Fruit fly (Drosophila melanogaster) whole organism, prepupa: ENCODE measurements around the gene CG13005.

Experiments used
- CG10631 ChIP-seq: fragments of 200-800 bp; sonication (Bioruptor generic); optimal IDR thresholded peaks from 2 replicates; lab custom pipeline; 2016; ENCODE audit warnings: missing biosample characterization, missing genetic modification characterization
- CG10669 ChIP-seq: fragments of 200-800 bp; sonication (Bioruptor generic); optimal IDR thresholded peaks from 3 replicates; lab custom pipeline; 2018; ENCODE audit warnings: missing biosample characterization, mild to moderate bottlenecking, missing genetic modification characterization, moderate library complexity
- CG11294 ChIP-seq: fragments of 200-800 bp; sonication (Bioruptor generic); IDR thresholded peaks from 2 replicates; pipeline ENCODE4 v1.3.6; 2022; ENCODE audit warnings: missing biosample characterization, missing genetic modification characterization
- CG11762 ChIP-seq: fragments of 200-800 bp; sonication (Bioruptor generic); optimal IDR thresholded peaks from 3 replicates; lab custom pipeline; 2016; ENCODE audit warnings: missing biosample characterization, missing genetic modification characterization; ENCODE audit not compliant: insufficient read depth
- CG15336 ChIP-seq: fragments of 200-800 bp; sonication (Bioruptor generic); IDR thresholded peaks from 2 replicates; pipeline ENCODE4 v1.3.6; 2022; ENCODE audit warnings: missing biosample characterization, missing genetic modification characterization
- CG1621 ChIP-seq: fragments of 200-800 bp; sonication (Bioruptor generic); optimal IDR thresholded peaks from 3 replicates; lab custom pipeline; 2018; ENCODE audit warnings: missing biosample characterization, mild to moderate bottlenecking, missing genetic modification characterization
- CG16779 ChIP-seq: fragments of 200-800 bp; sonication (Bioruptor generic); optimal IDR thresholded peaks from 3 replicates; lab custom pipeline; 2017; ENCODE audit warnings: missing biosample characterization, mild to moderate bottlenecking, missing genetic modification characterization
- CG31627 ChIP-seq: fragments of 200-800 bp; sonication (Bioruptor generic); optimal IDR thresholded peaks from 3 replicates; lab custom pipeline; 2016; ENCODE audit warnings: missing biosample characterization, missing genetic modification characterization
- CG32006 ChIP-seq: fragments of 200-800 bp; sonication (Bioruptor generic); optimal IDR thresholded peaks from 3 replicates; lab custom pipeline; 2017; ENCODE audit warnings: missing biosample characterization, mild to moderate bottlenecking, missing genetic modification characterization
- CG3919 ChIP-seq: fragments of 200-800 bp; sonication (Bioruptor generic); optimal IDR thresholded peaks from 3 replicates; lab custom pipeline; 2016; ENCODE audit warnings: missing biosample characterization, missing genetic modification characterization
- CG4318 ChIP-seq: fragments of 200-800 bp; sonication (Bioruptor generic); optimal IDR thresholded peaks from 3 replicates; lab custom pipeline; 2017; ENCODE audit warnings: missing biosample characterization, mild to moderate bottlenecking, missing genetic modification characterization
- CG6163 ChIP-seq: fragments of 200-800 bp; sonication (Bioruptor generic); IDR thresholded peaks from 3 replicates; pipeline ENCODE4 v1.3.6; 2022; ENCODE audit warnings: missing biosample characterization, missing genetic modification characterization
- CG6276 ChIP-seq: fragments of 200-800 bp; sonication (Bioruptor generic); optimal IDR thresholded peaks from 2 replicates; lab custom pipeline; 2017; ENCODE audit warnings: missing biosample characterization, mild to moderate bottlenecking, missing genetic modification characterization
- CG6792 ChIP-seq: fragments of 200-800 bp; sonication (Bioruptor generic); optimal IDR thresholded peaks from 3 replicates; lab custom pipeline; 2016; ENCODE audit warnings: missing biosample characterization, missing genetic modification characterization
- CG6808 ChIP-seq: fragments of 200-800 bp; sonication (Bioruptor generic); optimal IDR thresholded peaks from 3 replicates; lab custom pipeline; 2017; ENCODE audit warnings: missing biosample characterization, missing genetic modification characterization, mild to moderate bottlenecking, moderate library complexity, missing genetic modification reagents
- CG6854 ChIP-seq: fragments of 200-800 bp; sonication (Bioruptor generic); optimal IDR thresholded peaks from 2 replicates; lab custom pipeline; 2017; ENCODE audit warnings: missing biosample characterization, mild to moderate bottlenecking, missing genetic modification characterization
- CG7368 ChIP-seq: fragments of 200-800 bp; sonication (Bioruptor generic); optimal IDR thresholded peaks from 3 replicates; lab custom pipeline; 2016; ENCODE audit warnings: missing biosample characterization, missing genetic modification characterization
- CG8119 ChIP-seq: fragments of 200-800 bp; sonication (Bioruptor generic); IDR thresholded peaks from 3 replicates; pipeline ENCODE4 v1.3.6; 2022; ENCODE audit warnings: missing biosample characterization, missing genetic modification characterization
- CG8319 ChIP-seq: fragments of 200-800 bp; sonication (Bioruptor generic); optimal IDR thresholded peaks from 3 replicates; lab custom pipeline; 2016; ENCODE audit warnings: missing biosample characterization, missing genetic modification characterization
- CG8632 ChIP-seq: fragments of 200-800 bp; sonication (Bioruptor generic); optimal IDR thresholded peaks from 3 replicates; lab custom pipeline; 2016; ENCODE audit warnings: missing biosample characterization, missing genetic modification characterization
- Eip75B ChIP-seq: fragments of 200-800 bp; sonication (Bioruptor generic); optimal IDR thresholded peaks from 3 replicates; lab custom pipeline; 2016; ENCODE audit warnings: missing biosample characterization, missing genetic modification characterization
- Eip78C ChIP-seq: fragments of 200-800 bp; sonication (Bioruptor generic); peaks from one replicate; lab custom pipeline; 2016; ENCODE audit warnings: missing biosample characterization, missing genetic modification characterization
- Ets21C ChIP-seq: fragments of 200-800 bp; sonication (Bioruptor generic); optimal IDR thresholded peaks from 3 replicates; lab custom pipeline; 2016; ENCODE audit warnings: missing biosample characterization, missing genetic modification characterization
- Ets96B ChIP-seq: fragments of 200-800 bp; optimal IDR thresholded peaks from 2 replicates; lab custom pipeline; 2019; ENCODE audit warnings: missing biosample characterization, mild to moderate bottlenecking, missing genetic modification characterization, moderate library complexity
- Gug ChIP-seq: fragments of 200-800 bp; sonication (Bioruptor generic); IDR thresholded peaks from 2 replicates; pipeline ENCODE4 v1.3.6; 2022; ENCODE audit warnings: missing biosample characterization, missing genetic modification characterization
- Hr38 ChIP-seq: sonication (Bioruptor generic); optimal IDR thresholded peaks from 2 replicates; lab custom pipeline; 2016; ENCODE audit warnings: missing biosample characterization, missing genetic modification characterization
- Hr39 ChIP-seq: fragments of 200-800 bp; sonication (Bioruptor generic); optimal IDR thresholded peaks from 2 replicates; lab custom pipeline; 2016; ENCODE audit warnings: missing biosample characterization, missing genetic modification characterization
- Hr4 ChIP-seq: fragments of 200-800 bp; sonication (Bioruptor generic); optimal IDR thresholded peaks from 3 replicates; lab custom pipeline; 2016; ENCODE audit warnings: missing biosample characterization, missing genetic modification characterization
- Lpt ChIP-seq: fragments of 200-800 bp; sonication (Bioruptor generic); optimal IDR thresholded peaks from 3 replicates; lab custom pipeline; 2016; ENCODE audit warnings: missing biosample characterization, missing genetic modification characterization
- Met ChIP-seq: fragments of 200-800 bp; sonication (Bioruptor generic); optimal IDR thresholded peaks from 3 replicates; lab custom pipeline; 2016; ENCODE audit warnings: missing biosample characterization, missing genetic modification characterization
- OdsH ChIP-seq: fragments of 200-800 bp; sonication (Bioruptor generic); optimal IDR thresholded peaks from 3 replicates; lab custom pipeline; 2016; ENCODE audit warnings: missing biosample characterization, missing genetic modification characterization
- Smox ChIP-seq: fragments of 200-800 bp; sonication (Bioruptor generic); optimal IDR thresholded peaks from 3 replicates; lab custom pipeline; 2016; ENCODE audit warnings: missing biosample characterization, missing genetic modification characterization
- Sox14 ChIP-seq: fragments of 200-800 bp; sonication (Bioruptor generic); optimal IDR thresholded peaks from 3 replicates; lab custom pipeline; 2016; ENCODE audit warnings: missing biosample characterization, missing genetic modification characterization
- Sox15 ChIP-seq: fragments of 200-800 bp; sonication (Bioruptor generic); optimal IDR thresholded peaks from 3 replicates; lab custom pipeline; 2016; ENCODE audit warnings: missing biosample characterization, missing genetic modification characterization
- achi ChIP-seq: fragments of 200-800 bp; sonication (Bioruptor generic); optimal IDR thresholded peaks from 3 replicates; lab custom pipeline; 2016; ENCODE audit warnings: missing biosample characterization, missing genetic modification characterization
- acj6 ChIP-seq: fragments of 200-800 bp; sonication (Bioruptor generic); optimal IDR thresholded peaks from 3 replicates; lab custom pipeline; 2016; ENCODE audit warnings: missing biosample characterization, missing genetic modification characterization
- cyc ChIP-seq: fragments of 200-800 bp; sonication (Bioruptor generic); optimal IDR thresholded peaks from 3 replicates; lab custom pipeline; 2016; ENCODE audit warnings: missing biosample characterization, missing genetic modification characterization
- dac ChIP-seq: fragments of 200-800 bp; sonication (Bioruptor generic); optimal IDR thresholded peaks from 2 replicates; lab custom pipeline; 2017; ENCODE audit warnings: missing biosample characterization, mild to moderate bottlenecking, missing genetic modification characterization
- dsx ChIP-seq: fragments of 200-800 bp; optimal IDR thresholded peaks from 3 replicates; lab custom pipeline; 2019; ENCODE audit warnings: missing biosample characterization, mild to moderate bottlenecking, missing genetic modification characterization, moderate library complexity; ENCODE audit not compliant: poor library complexity, severe bottlenecking
- eg ChIP-seq: fragments of 200-800 bp; sonication (Bioruptor generic); IDR thresholded peaks from 3 replicates; pipeline ENCODE4 v1.3.6; 2022; ENCODE audit warnings: missing biosample characterization, missing genetic modification characterization
- esn ChIP-seq: fragments of 200-800 bp; sonication (Bioruptor generic); optimal IDR thresholded peaks from 2 replicates; lab custom pipeline; 2016; ENCODE audit warnings: missing biosample characterization, mild to moderate bottlenecking, missing genetic modification characterization, moderate library complexity
- fd59A ChIP-seq: fragments of 200-800 bp; sonication (Bioruptor generic); optimal IDR thresholded peaks from 2 replicates; lab custom pipeline; 2017; ENCODE audit warnings: missing biosample characterization, mild to moderate bottlenecking, missing genetic modification characterization, missing genetic modification reagents
- fkh ChIP-seq: fragments of 200-800 bp; sonication (Bioruptor generic); optimal IDR thresholded peaks from 3 replicates; lab custom pipeline; 2017; ENCODE audit warnings: missing biosample characterization, mild to moderate bottlenecking, missing genetic modification characterization, moderate library complexity
- lz ChIP-seq: fragments of 200-800 bp; sonication (Bioruptor generic); optimal IDR thresholded peaks from 3 replicates; lab custom pipeline; 2016; ENCODE audit warnings: missing biosample characterization, missing genetic modification characterization
- pdm3 ChIP-seq: fragments of 200-800 bp; sonication (Bioruptor generic); optimal IDR thresholded peaks from 3 replicates; lab custom pipeline; 2016; ENCODE audit warnings: missing biosample characterization, missing genetic modification characterization
- salr ChIP-seq, 2 experiments: fragments of 200-800 bp; sonication (Bioruptor generic); optimal IDR thresholded peaks; 3 replicates each; lab custom pipeline; 2016 to 2018; ENCODE audit warnings: missing biosample characterization in 2 of 2, missing genetic modification characterization in 2 of 2, mild to moderate bottlenecking in 1 of 2
- spab ChIP-seq: fragments of 200-800 bp; sonication (Bioruptor generic); optimal IDR thresholded peaks from 2 replicates; lab custom pipeline; 2017; ENCODE audit warnings: missing biosample characterization, mild to moderate bottlenecking, missing genetic modification characterization, missing genetic modification reagents
- ss ChIP-seq, 2 experiments: fragments of 200-800 bp; sonication (Bioruptor generic); optimal IDR thresholded peaks; 2 replicates in 1 of 2; 3 replicates in 1 of 2; lab custom pipeline; 2017 to 2018; ENCODE audit warnings: mild to moderate bottlenecking in 2 of 2, missing biosample characterization in 2 of 2, missing genetic modification characterization in 2 of 2, moderate library complexity in 1 of 2
- svp ChIP-seq: fragments of 200-800 bp; sonication (Bioruptor generic); peaks from one replicate; lab custom pipeline; 2016; ENCODE audit warnings: missing biosample characterization, missing genetic modification characterization

CG13005 gene

dm6 chrX:16761531-16761930 is 41.9 kb upstream of the CG13005 start (continued):
- TF ChIP-seq acj6 (GFP tag; lab: Kevin White, UChicago) (peak; percentile 68), CG32006 (GFP tag; lab: Kevin White, UChicago) (peak; percentile 63), Eip75B (GFP tag; lab: Kevin White, UChicago) (peak; percentile 67), CG16779 (peak; percentile 5), CG6276 (peak; percentile 34), Smox (GFP tag; lab: Kevin White, UChicago) (peak; percentile 66), esn (GFP tag; lab: Kevin White, UChicago) (peak; percentile 81), Hr4 (GFP tag; lab: Kevin White, UChicago) (peak; percentile 68), fd59A (peak; percentile 56), CG6163 (GFP tag; lab: Robert Waterston, UW) (peak; percentile 79), CG6854 (GFP tag; lab: Kevin White, UChicago) (no peak), CG1621 (tag; lab: Kevin White, UChicago) (peak; percentile 61), Eip78C (GFP tag; lab: Kevin White, UChicago) (peak; percentile 74), pdm3 (GFP tag; lab: Kevin White, UChicago) (peak; percentile 59), CG11294 (GFP tag; lab: Robert Waterston, UW) (0 out of 2 replicates have a peak, but pooled peaks have one; percentile 37), CG8632 (GFP tag; lab: Kevin White, UChicago) (peak; percentile 67), CG31627 (GFP tag; lab: Kevin White, UChicago) (peak; percentile 77), Gug (GFP tag; lab: Robert Waterston, UW) (peak; percentile 41; the same call in 1 of the 2 replicates), dsx (peak; percentile 23), Hr39 (peak; percentile 84), Lpt (GFP tag; lab: Kevin White, UChicago) (peak; percentile 47), lz (GFP tag; lab: Kevin White, UChicago) (peak; percentile 82), OdsH (GFP tag; lab: Kevin White, UChicago) (peak; percentile 62), CG8119 (GFP tag; lab: Robert Waterston, UW) (peak; percentile 66), CG4318 (GFP tag; lab: Kevin White, UChicago) (peak; percentile 19), CG3919 (GFP tag; lab: Kevin White, UChicago) (peak; percentile 62)
- TF ChIP-seq, all 60 proteins: peak for 52

dm6 chrX:16764955-16765354 is 38.5 kb upstream of the CG13005 start:
- TF ChIP-seq CG7368 (GFP tag; lab: Kevin White, UChicago) (no peak), CG1621 (tag; lab: Kevin White, UChicago) (peak; percentile 8), Ets21C (GFP tag; lab: Kevin White, UChicago) (no peak), Eip75B (GFP tag; lab: Kevin White, UChicago) (peak; percentile 19), achi (GFP tag; lab: Kevin White, UChicago) (peak; percentile 42), OdsH (GFP tag; lab: Kevin White, UChicago) (peak; percentile 14), CG8319 (GFP tag; lab: Kevin White, UChicago) (no peak), CG15336 (GFP tag; lab: Robert Waterston, UW) (peak; percentile 36), Sox14 (GFP tag; lab: Kevin White, UChicago) (peak; percentile 25), Hr4 (GFP tag; lab: Kevin White, UChicago) (peak; percentile 11), Sox15 (no peak), ss (GFP tag; optimal IDR thresholded peaks at IDR 0.05; lab: Kevin White, UChicago) (peak; percentile 59 to 70), lz (GFP tag; lab: Kevin White, UChicago) (peak; percentile 33), CG4318 (GFP tag; lab: Kevin White, UChicago) (no peak), fd59A (peak; percentile 14), cyc (GFP tag; lab: Kevin White, UChicago) (no peak), fkh (GFP tag; lab: Kevin White, UChicago) (no peak), salr (GFP tag; optimal IDR thresholded peaks at IDR 0.05; lab: Kevin White, UChicago) (peak in 1 of 2 experiments; percentile 34), dac (no peak), Ets96B (tag; lab: Kevin White, UChicago) (peak; percentile 28), spab (peak; percentile 16), CG10669 (GFP tag; lab: Kevin White, UChicago) (peak; percentile 3), CG6854 (GFP tag; lab: Kevin White, UChicago) (no peak), acj6 (GFP tag; lab: Kevin White, UChicago) (peak; percentile 18), Hr38 (GFP tag; lab: Kevin White, UChicago) (no peak), Smox (GFP tag; lab: Kevin White, UChicago) (peak; percentile 37), eg (GFP tag; lab: Robert Waterston, UW) (no peak), CG11762 (GFP tag; lab: Kevin White, UChicago) (no peak), CG6792 (GFP tag; lab: Kevin White, UChicago) (peak; percentile 31), Met (GFP tag; lab: Kevin White, UChicago) (peak; percentile 42), CG10631 (GFP tag; lab: Kevin White, UChicago) (peak; percentile 34), svp (peak; percentile 86), CG3919 (GFP tag; lab: Kevin White, UChicago) (peak; percentile 28), CG6808 (GFP tag; lab: Kevin White, UChicago) (peak; percentile 39)
